Worm (Caenorhabditis elegans) whole organism, young adult: ENCODE data around the gene ergi-2.

Experiments used
- F57C9.4 ChIP-seq: sonication (generic microtip); optimal IDR thresholded peaks from 2 replicates; lab custom pipeline; 2017; ENCODE audit warnings: mild to moderate bottlenecking, missing genetic modification characterization, missing compliant biosample characterization
- K12H6.12 ChIP-seq: fragments of 200-800 bp; sonication (Bioruptor generic); optimal IDR thresholded peaks from 2 replicates; lab custom pipeline; 2018; ENCODE audit warnings: mild to moderate bottlenecking, missing genetic modification characterization, missing compliant biosample characterization
- akir-1 ChIP-seq: fragments of 200-800 bp; sonication (Bioruptor generic); optimal IDR thresholded peaks from 2 replicates; lab custom pipeline; 2018; ENCODE audit warnings: mild to moderate bottlenecking, missing genetic modification characterization, moderate library complexity, missing compliant biosample characterization
- ama-1 ChIP-seq, 3 experiments: fragments of 150-350 bp in 1 of 3; sonication (generic microtip) in 2 of 3; optimal IDR thresholded peaks; 2 replicates each; lab custom pipeline; 2014 to 2018; ENCODE audit warnings: missing biosample characterization in 2 of 3, missing genetic modification characterization in 2 of 3, missing genetic modification reagents in 2 of 3
- fkh-3 ChIP-seq: sonication (generic microtip); optimal IDR thresholded peaks from 2 replicates; lab custom pipeline; 2016; ENCODE audit warnings: mild to moderate bottlenecking, missing genetic modification characterization, missing compliant biosample characterization
- nfya-1 ChIP-seq: sonication (generic microtip); optimal IDR thresholded peaks from 2 replicates; lab custom pipeline; 2017; ENCODE audit warnings: antibody characterized with exemption, missing compliant biosample characterization, missing genetic modification characterization, borderline replicate concordance; ENCODE audit not compliant: insufficient read depth
- pha-4 ChIP-seq: fragments of 150-350 bp; sonication (generic microtip); optimal IDR thresholded peaks from 2 replicates; lab custom pipeline; 2014; ENCODE audit warnings: missing biosample characterization, missing genetic modification reagents, missing genetic modification characterization

DNA sequence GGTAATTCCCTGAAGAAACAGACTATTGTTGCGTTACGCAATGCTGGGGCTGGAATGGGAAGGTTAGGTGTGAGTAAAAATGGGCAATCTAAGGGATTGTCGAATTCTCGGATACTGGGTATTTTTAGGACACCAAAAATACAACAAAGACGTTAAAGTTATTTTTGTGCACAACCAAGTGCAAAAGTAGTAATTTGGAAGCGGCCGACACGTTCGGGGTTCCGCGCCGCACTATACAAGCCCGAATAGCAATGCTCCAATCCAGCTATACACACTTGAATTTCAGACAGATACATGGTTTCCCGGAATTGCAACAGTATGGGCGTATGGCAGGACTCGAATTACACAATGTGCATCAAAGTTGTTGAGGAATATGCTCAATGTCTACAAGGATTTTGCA lies 20.9 kb upstream of the ergi-2 start:
- TF ChIP-seq akir-1 = no peak
- no peak for TF ChIP-seq K12H6.12
- TF ChIP-seq ama-1 (optimal IDR thresholded peaks at IDR 0.05; lab: Kevin White, UChicago) = no peak
- no peak for TF ChIP-seq ama-1 (GFP tag; optimal IDR thresholded peaks at IDR 0.05; lab: Kevin White, UChicago)
- no peak for TF ChIP-seq fkh-3 (tag; lab: Kevin White, UChicago)
- no peak for TF ChIP-seq pha-4 (tag; lab: Kevin White, UChicago)
- no peak for TF ChIP-seq nfya-1 (tag; lab: Kevin White, UChicago)
- no peak for TF ChIP-seq F57C9.4
